Fruit fly (Drosophila melanogaster) whole organism, prepupa: ENCODE data around the gene CG3544.

Experiments
- CG10631 ChIP-seq: fragments of 200-800 bp; sonication (Bioruptor generic); optimal IDR thresholded peaks from 2 replicates; lab custom pipeline; 2016; ENCODE audit warnings: missing biosample characterization, missing genetic modification characterization
- CG10669 ChIP-seq: fragments of 200-800 bp; sonication (Bioruptor generic); optimal IDR thresholded peaks from 3 replicates; lab custom pipeline; 2018; ENCODE audit warnings: missing biosample characterization, mild to moderate bottlenecking, missing genetic modification characterization, moderate library complexity
- CG15336 ChIP-seq: fragments of 200-800 bp; sonication (Bioruptor generic); IDR thresholded peaks from 2 replicates; pipeline ENCODE4 v1.3.6; 2022; ENCODE audit warnings: missing biosample characterization, missing genetic modification characterization
- CG31627 ChIP-seq: fragments of 200-800 bp; sonication (Bioruptor generic); optimal IDR thresholded peaks from 3 replicates; lab custom pipeline; 2016; ENCODE audit warnings: missing biosample characterization, missing genetic modification characterization
- CG8119 ChIP-seq: fragments of 200-800 bp; sonication (Bioruptor generic); IDR thresholded peaks from 3 replicates; pipeline ENCODE4 v1.3.6; 2022; ENCODE audit warnings: missing biosample characterization, missing genetic modification characterization
- Hr38 ChIP-seq: sonication (Bioruptor generic); optimal IDR thresholded peaks from 2 replicates; lab custom pipeline; 2016; ENCODE audit warnings: missing biosample characterization, missing genetic modification characterization
- Lpt ChIP-seq: fragments of 200-800 bp; sonication (Bioruptor generic); optimal IDR thresholded peaks from 3 replicates; lab custom pipeline; 2016; ENCODE audit warnings: missing biosample characterization, missing genetic modification characterization
- Met ChIP-seq: fragments of 200-800 bp; sonication (Bioruptor generic); optimal IDR thresholded peaks from 3 replicates; lab custom pipeline; 2016; ENCODE audit warnings: missing biosample characterization, missing genetic modification characterization
- Smox ChIP-seq: fragments of 200-800 bp; sonication (Bioruptor generic); optimal IDR thresholded peaks from 3 replicates; lab custom pipeline; 2016; ENCODE audit warnings: missing biosample characterization, missing genetic modification characterization
- Sox102F ChIP-seq: fragments of 200-800 bp; sonication (Bioruptor generic); optimal IDR thresholded peaks from 2 replicates; lab custom pipeline; 2016; ENCODE audit warnings: missing biosample characterization, mild to moderate bottlenecking, missing genetic modification characterization
- Sox15 ChIP-seq: fragments of 200-800 bp; sonication (Bioruptor generic); optimal IDR thresholded peaks from 3 replicates; lab custom pipeline; 2016; ENCODE audit warnings: missing biosample characterization, missing genetic modification characterization

DNA sequence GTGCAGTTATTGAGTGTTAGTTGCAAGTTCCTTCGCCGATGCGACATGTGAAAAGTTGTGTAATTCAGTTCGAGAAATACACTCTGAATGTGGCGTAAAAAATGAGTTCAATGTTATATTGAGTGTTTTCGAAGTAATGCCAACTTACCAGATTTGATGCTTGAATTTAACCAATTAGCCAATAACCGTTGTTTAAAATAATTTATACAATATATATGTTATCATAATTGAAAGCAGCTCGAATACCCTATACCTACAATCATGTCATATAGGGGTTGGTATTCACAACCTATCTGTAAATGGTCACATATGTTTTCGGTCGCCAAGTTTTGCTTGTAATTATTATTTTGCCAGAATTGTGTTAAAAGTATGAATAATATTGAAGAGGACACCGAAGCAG, 26.1 kb downstream of the CG3544 start, which contains the start of gene Nnf1b:
- TF ChIP-seq Sox15 (GFP tag; lab: Kevin White, UChicago) = no peak
- TF ChIP-seq CG15336 (GFP tag; lab: Robert Waterston, UW) = no peak
- TF ChIP-seq CG10631 (GFP tag; lab: Kevin White, UChicago) = no peak
- no peak for TF ChIP-seq Hr38 (GFP tag; lab: Kevin White, UChicago)
- no peak for TF ChIP-seq Sox102F (GFP tag; lab: Kevin White, UChicago)
- TF ChIP-seq CG31627 (GFP tag; lab: Kevin White, UChicago) = no peak
- TF ChIP-seq CG10669 (GFP tag; lab: Kevin White, UChicago) = no peak
- no peak for TF ChIP-seq Smox (GFP tag; lab: Kevin White, UChicago)
- TF ChIP-seq Met (GFP tag; lab: Kevin White, UChicago) = no peak
- TF ChIP-seq CG8119 (GFP tag; lab: Robert Waterston, UW) = no peak
- TF ChIP-seq Lpt (GFP tag; lab: Kevin White, UChicago) = no peak
